Fruit fly (Drosophila melanogaster): ENCODE measurements around the gene Blos3.
A peak's percentile ranks its signal among the peaks of the same experiment; 100 is the strongest.

Blos3 gene

DNA sequence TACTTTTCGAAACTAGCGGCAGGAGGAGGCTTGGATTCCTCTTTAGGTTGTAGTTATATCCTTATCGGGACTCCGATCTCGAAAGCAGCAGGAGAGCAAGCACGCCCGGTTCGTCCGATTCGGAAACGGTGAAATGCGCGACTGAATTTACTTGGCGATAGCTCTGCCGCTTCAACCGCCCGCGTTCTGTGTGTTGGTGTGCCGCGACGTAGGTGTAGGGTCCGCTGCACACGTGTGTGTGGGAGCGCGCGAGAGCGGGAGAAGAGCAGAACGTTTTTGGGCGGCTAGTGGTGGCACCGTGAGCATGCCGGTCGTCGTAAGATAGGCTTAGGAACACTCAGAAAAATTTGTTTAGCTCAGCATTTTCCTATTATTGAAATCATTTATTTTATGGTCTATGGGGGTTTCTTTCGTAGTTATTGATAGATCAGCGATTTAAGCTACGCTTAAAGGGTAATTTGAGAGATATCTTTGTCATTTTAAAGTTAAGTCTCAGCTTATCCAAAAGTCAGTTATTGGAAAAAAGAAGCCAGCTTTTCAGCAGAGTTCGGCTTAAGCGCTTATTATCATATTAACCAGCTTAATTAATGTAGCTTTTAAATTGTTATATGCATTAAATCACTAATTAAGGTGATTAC lies 29.5 kb upstream of the Blos3 start (continued):
- TF ChIP-seq HLH54F (GFP tag; optimal IDR thresholded peaks at IDR 0.05) (peak; percentile 5), CG15011 (GFP tag; optimal IDR thresholded peaks at IDR 0.05) (no peak), ATbp (GFP tag; optimal IDR thresholded peaks at IDR 0.05) (no peak), CG3407 (GFP tag; optimal IDR thresholded peaks at IDR 0.05) (no peak), CG9797 (GFP tag; optimal IDR thresholded peaks at IDR 0.05) (no peak), Six4 (GFP tag; optimal IDR thresholded peaks at IDR 0.05) (no peak), hkb (optimal IDR thresholded peaks at IDR 0.05) (no peak), hkb (GFP tag; IDR thresholded peaks at IDR 0.05) (no peak), CG33213 (GFP tag; optimal IDR thresholded peaks at IDR 0.05) (no peak), nerfin-1 (tag; optimal IDR thresholded peaks at IDR 0.05) (no peak), Hey (tag; optimal IDR thresholded peaks at IDR 0.05) (no peak), luna (GFP tag; optimal IDR thresholded peaks at IDR 0.05) (no peak), CG10147 (GFP tag; optimal IDR thresholded peaks at IDR 0.05) (no peak), ase (GFP tag; IDR thresholded peaks at IDR 0.05) (no peak), CG3065 (GFP tag; optimal IDR thresholded peaks at IDR 0.05) (no peak), CG31388 (GFP tag; optimal IDR thresholded peaks at IDR 0.05) (no peak), CG8924 (tag; optimal IDR thresholded peaks at IDR 0.05) (peak; percentile 54), zen2 (GFP tag; IDR thresholded peaks at IDR 0.05; ENCODE audit: partially characterized antibody) (no peak), YL-1 (GFP tag; optimal IDR thresholded peaks at IDR 0.05) (no peak), sim (GFP tag; IDR thresholded peaks at IDR 0.05) (no peak), CG17385 (GFP tag; optimal IDR thresholded peaks at IDR 0.05) (no peak), da (GFP tag; optimal IDR thresholded peaks at IDR 0.05) (no peak), crol (GFP tag; IDR thresholded peaks at IDR 0.05) (no peak), Sin3A (optimal IDR thresholded peaks at IDR 0.05) (no peak), tio (GFP tag; optimal IDR thresholded peaks at IDR 0.05) (peak; percentile 1), CG33557 (GFP tag; optimal IDR thresholded peaks at IDR 0.05) (no peak), dan (GFP tag; IDR thresholded peaks at IDR 0.05) (no peak), row (GFP tag; IDR thresholded peaks at IDR 0.05) (no peak), repo (GFP tag; optimal IDR thresholded peaks at IDR 0.05) (peak; percentile 11), Jarid2 (GFP tag; optimal IDR thresholded peaks at IDR 0.05) (peak; percentile 93), ac (GFP tag; optimal IDR thresholded peaks at IDR 0.05) (no peak), CG9932 (GFP tag; IDR thresholded peaks at IDR 0.05) (no peak), CG3163 (GFP tag; optimal IDR thresholded peaks at IDR 0.05) (no peak), tup (GFP tag; optimal IDR thresholded peaks at IDR 0.05) (no peak), HmgZ (tag; optimal IDR thresholded peaks at IDR 0.05) (peak; percentile 17), Mrtf (GFP tag; IDR thresholded peaks at IDR 0.05) (no peak), CG2678 (tag; optimal IDR thresholded peaks at IDR 0.05) (no peak), CG13894 (tag; optimal IDR thresholded peaks at IDR 0.05) (peak; percentile 19), CG8281 (tag; optimal IDR thresholded peaks at IDR 0.05) (no peak), CG10462 (GFP tag; optimal IDR thresholded peaks at IDR 0.05) (no peak), CG4730 (GFP tag; IDR thresholded peaks at IDR 0.05) (no peak), abd-A (tag; optimal IDR thresholded peaks at IDR 0.05) (no peak), Adf1 (GFP tag; IDR thresholded peaks at IDR 0.05) (no peak), gro (GFP tag; optimal IDR thresholded peaks at IDR 0.05) (no peak), Rfx (GFP tag; IDR thresholded peaks at IDR 0.05) (no peak), MBD-R2 (GFP tag; IDR thresholded peaks at IDR 0.05) (no peak), chinmo (GFP tag; IDR thresholded peaks at IDR 0.05; ENCODE audit: partially characterized antibody) (no peak), CG11723 (GFP tag; optimal IDR thresholded peaks at IDR 0.05) (no peak), klu (GFP tag; IDR thresholded peaks at IDR 0.05) (no peak), NC2β (GFP tag; optimal IDR thresholded peaks at IDR 0.05) (no peak), CkIIα-i1 (GFP tag; IDR thresholded peaks at IDR 0.05) (no peak), Dfd (GFP tag; optimal IDR thresholded peaks at IDR 0.05) (no peak)
